Fruit fly (Drosophila melanogaster) whole organism, embryonic: ENCODE measurements around the gene Top3beta.
A peak's percentile ranks its signal among the peaks of the same experiment; 100 is the strongest.

ENCODE experiments used
- Atf3 ChIP-seq: fragments of 200-800 bp; sonication (Bioruptor generic); optimal IDR thresholded peaks from 3 replicates; lab custom pipeline; 2016; ENCODE audit warnings: missing biosample characterization, missing genetic modification characterization
- Atf6 ChIP-seq: fragments of 200-800 bp; sonication (Bioruptor generic); IDR thresholded peaks from 2 replicates; pipeline ENCODE4 v1.3.6; 2022; ENCODE audit warnings: missing biosample characterization, missing genetic modification characterization
- Bdp1 ChIP-seq: fragments of 200-800 bp; sonication (Bioruptor generic); optimal IDR thresholded peaks from 3 replicates; lab custom pipeline; 2016; ENCODE audit warnings: missing biosample characterization, missing genetic modification characterization
- Blimp-1 ChIP-seq: fragments of 200-800 bp; sonication (Bioruptor generic); optimal IDR thresholded peaks from 3 replicates; lab custom pipeline; 2018; ENCODE audit warnings: missing biosample characterization, missing genetic modification characterization, mild to moderate bottlenecking, moderate library complexity, missing genetic modification reagents
- CG12659 ChIP-seq: fragments of 200-800 bp; sonication (Bioruptor generic); optimal IDR thresholded peaks from 3 replicates; lab custom pipeline; 2017; ENCODE audit warnings: mild to moderate bottlenecking, missing biosample characterization, missing genetic modification reagents, missing genetic modification characterization
- CG12942 ChIP-seq: fragments of 200-800 bp; sonication (Bioruptor generic); optimal IDR thresholded peaks from 3 replicates; lab custom pipeline; 2016; ENCODE audit warnings: missing biosample characterization, missing genetic modification characterization
- CG16813 ChIP-seq: fragments of 200-800 bp; sonication (Bioruptor generic); IDR thresholded peaks from 3 replicates; pipeline ENCODE4 v1.3.6; 2022; ENCODE audit warnings: missing biosample characterization, missing genetic modification characterization; ENCODE audit not compliant: partially characterized antibody
- CG17328 ChIP-seq: fragments of 200-800 bp; sonication (Bioruptor generic); IDR thresholded peaks from 2 replicates; pipeline ENCODE4 v1.3.6; 2022; ENCODE audit warnings: missing biosample characterization, missing genetic modification characterization
- CG17359 ChIP-seq: fragments of 200-800 bp; sonication (Bioruptor generic); optimal IDR thresholded peaks from 3 replicates; lab custom pipeline; 2018; ENCODE audit warnings: missing biosample characterization, mild to moderate bottlenecking, missing genetic modification characterization, moderate library complexity
- CG1792 ChIP-seq: fragments of 200-800 bp; sonication (Bioruptor generic); optimal IDR thresholded peaks from 2 replicates; lab custom pipeline; 2016; ENCODE audit warnings: missing biosample characterization, missing genetic modification characterization
- CG18599 ChIP-seq: fragments of 200-800 bp; sonication (Bioruptor generic); optimal IDR thresholded peaks from 3 replicates; lab custom pipeline; 2017; ENCODE audit warnings: missing biosample characterization, missing genetic modification characterization, mild to moderate bottlenecking, moderate library complexity, missing genetic modification reagents
- CG18764 ChIP-seq: fragments of 200-800 bp; sonication (Bioruptor generic); optimal IDR thresholded peaks from 3 replicates; lab custom pipeline; 2016; ENCODE audit warnings: missing biosample characterization, missing genetic modification characterization
- CG2120 ChIP-seq: fragments of 200-800 bp; sonication (Bioruptor generic); optimal IDR thresholded peaks from 3 replicates; lab custom pipeline; 2016; ENCODE audit warnings: missing biosample characterization, missing genetic modification characterization
- CG2678 ChIP-seq: fragments of 200-800 bp; sonication (Bioruptor generic); optimal IDR thresholded peaks from 3 replicates; lab custom pipeline; 2019; ENCODE audit warnings: missing biosample characterization, mild to moderate bottlenecking, missing genetic modification characterization, moderate library complexity
- CG2889 ChIP-seq: fragments of 200-800 bp; sonication (Bioruptor generic); IDR thresholded peaks from 3 replicates; pipeline ENCODE4 v1.3.6; 2022; ENCODE audit warnings: missing biosample characterization, missing genetic modification characterization
- CG4854 ChIP-seq: fragments of 200-800 bp; sonication (Bioruptor generic); optimal IDR thresholded peaks from 2 replicates; lab custom pipeline; 2016; ENCODE audit warnings: missing biosample characterization, missing genetic modification characterization, inconsistent platforms
- CG7745 ChIP-seq: fragments of 200-800 bp; sonication (Bioruptor generic); optimal IDR thresholded peaks from 2 replicates; lab custom pipeline; 2018; ENCODE audit warnings: missing biosample characterization, mild to moderate bottlenecking, missing genetic modification characterization, moderate library complexity
- CG7928 ChIP-seq: fragments of 200-800 bp; sonication (Bioruptor generic); optimal IDR thresholded peaks from 2 replicates; lab custom pipeline; 2017; ENCODE audit warnings: missing biosample characterization, mild to moderate bottlenecking, missing genetic modification characterization
- CG8944 ChIP-seq: fragments of 200-800 bp; sonication (Bioruptor generic); optimal IDR thresholded peaks from 3 replicates; lab custom pipeline; 2016; ENCODE audit warnings: missing biosample characterization, missing genetic modification characterization
- Dek ChIP-seq: fragments of 200-800 bp; sonication (Bioruptor generic); optimal IDR thresholded peaks from 3 replicates; lab custom pipeline; 2019; ENCODE audit warnings: missing biosample characterization, mild to moderate bottlenecking, missing genetic modification characterization, moderate library complexity
- Doc2 ChIP-seq: fragments of 200-800 bp; sonication (Bioruptor generic); IDR thresholded peaks from 2 replicates; pipeline ENCODE4 v1.3.6; 2022; ENCODE audit warnings: missing biosample characterization, missing genetic modification characterization
- Ets65A ChIP-seq: fragments of 200-800 bp; sonication (Bioruptor generic); peaks from one replicate; lab custom pipeline; 2016; ENCODE audit warnings: missing biosample characterization, missing genetic modification characterization
- Hr51 ChIP-seq, 2 experiments: fragments of 200-800 bp; sonication (Bioruptor generic); optimal IDR thresholded peaks; 2 replicates in 1 of 2; 3 replicates in 1 of 2; lab custom pipeline; 2016 to 2018; ENCODE audit warnings: missing biosample characterization in 2 of 2, missing genetic modification characterization in 2 of 2, mild to moderate bottlenecking in 1 of 2, moderate library complexity in 1 of 2
- MBD-R2 ChIP-seq: fragments of 200-800 bp; sonication (Bioruptor generic); IDR thresholded peaks from 2 replicates; pipeline ENCODE4 v1.3.6; 2022; ENCODE audit warnings: missing biosample characterization, missing genetic modification characterization
- Oli ChIP-seq: fragments of 200-800 bp; sonication (Bioruptor generic); optimal IDR thresholded peaks from 2 replicates; lab custom pipeline; 2018; ENCODE audit warnings: missing biosample characterization, mild to moderate bottlenecking, missing genetic modification characterization, moderate library complexity
- Optix ChIP-seq: fragments of 200-800 bp; sonication (Bioruptor generic); IDR thresholded peaks from 3 replicates; pipeline ENCODE4 v1.3.6; 2022; ENCODE audit warnings: missing biosample characterization, missing genetic modification characterization
- Ravus ChIP-seq: fragments of 200-800 bp; sonication (Bioruptor generic); IDR thresholded peaks from 2 replicates; pipeline ENCODE4 v1.3.6; 2022; ENCODE audit warnings: missing biosample characterization, missing genetic modification characterization
- TFAM ChIP-seq: fragments of 200-800 bp; sonication (Bioruptor generic); optimal IDR thresholded peaks from 2 replicates; lab custom pipeline; 2017; ENCODE audit warnings: missing biosample characterization, missing genetic modification characterization, inconsistent platforms
- Trl ChIP-seq, 3 experiments: fragments of >200 bp in 2 of 3; fragments of 200-800 bp in 1 of 3; sonication (Bioruptor generic) in 1 of 3; optimal IDR thresholded peaks; 2 replicates in 1 of 3; 3 replicates in 2 of 3; lab custom pipeline; 2016 to 2017; ENCODE audit warnings: missing biosample characterization in 1 of 3, missing genetic modification characterization in 1 of 3
- Xbp1 ChIP-seq: fragments of 200-800 bp; sonication (Bioruptor generic); optimal IDR thresholded peaks from 3 replicates; lab custom pipeline; 2016; ENCODE audit warnings: missing biosample characterization, mild to moderate bottlenecking, missing genetic modification characterization
- bsh ChIP-seq, 2 experiments: fragments of 200-800 bp; sonication (Bioruptor generic); optimal IDR thresholded peaks; 2 replicates each; lab custom pipeline; 2017 to 2018; ENCODE audit warnings: mild to moderate bottlenecking in 2 of 2, missing biosample characterization in 2 of 2, missing genetic modification characterization in 2 of 2, moderate library complexity in 1 of 2
- eve ChIP-seq, 2 experiments: fragments of >200 bp; optimal IDR thresholded peaks; 2 replicates each; lab custom pipeline; 2017; ENCODE audit warnings: missing biosample characterization in 2 of 2, missing genetic modification characterization in 2 of 2
- fd64A ChIP-seq: fragments of 200-800 bp; sonication (Bioruptor generic); optimal IDR thresholded peaks from 3 replicates; lab custom pipeline; 2018; ENCODE audit warnings: missing biosample characterization, mild to moderate bottlenecking, missing genetic modification characterization
- fd96Cb ChIP-seq: fragments of 200-800 bp; sonication (Bioruptor generic); optimal IDR thresholded peaks from 2 replicates; lab custom pipeline; 2018; ENCODE audit warnings: missing biosample characterization, mild to moderate bottlenecking, missing genetic modification characterization, moderate library complexity
- grau ChIP-seq: fragments of 200-800 bp; optimal IDR thresholded peaks from 3 replicates; lab custom pipeline; 2019; ENCODE audit warnings: missing biosample characterization, mild to moderate bottlenecking, missing genetic modification characterization, moderate library complexity
- ind ChIP-seq: fragments of 200-800 bp; sonication (Bioruptor generic); optimal IDR thresholded peaks from 3 replicates; lab custom pipeline; 2016; ENCODE audit warnings: missing biosample characterization, missing genetic modification characterization
- klu ChIP-seq: fragments of 200-800 bp; sonication (Bioruptor generic); IDR thresholded peaks from 2 replicates; pipeline ENCODE4 v1.3.6; 2022; ENCODE audit warnings: missing biosample characterization, missing genetic modification characterization
- lab ChIP-seq: fragments of 200-800 bp; sonication (Bioruptor generic); optimal IDR thresholded peaks from 3 replicates; lab custom pipeline; 2017; ENCODE audit warnings: missing biosample characterization, missing genetic modification characterization, mild to moderate bottlenecking, moderate library complexity, missing genetic modification reagents
- nmo ChIP-seq: fragments of 200-800 bp; sonication (Bioruptor generic); optimal IDR thresholded peaks from 2 replicates; lab custom pipeline; 2018; ENCODE audit warnings: missing biosample characterization, mild to moderate bottlenecking, missing genetic modification characterization, moderate library complexity
- pan ChIP-seq, 4 experiments: fragments of >200 bp in 3 of 4; fragments of 200-800 bp in 1 of 4; sonication (Bioruptor generic) in 1 of 4; optimal IDR thresholded peaks in 3 of 4; IDR thresholded peaks in 1 of 4; 2 replicates each; pipeline versions ENCODE4 v1.3.6 to Lab custom; 2017 to 2022; ENCODE audit warnings: missing biosample characterization in 2 of 4, missing genetic modification characterization in 2 of 4, mixed read lengths in 1 of 4
- rib ChIP-seq: fragments of 200-800 bp; sonication (Bioruptor generic); IDR thresholded peaks from 2 replicates; pipeline ENCODE4 v1.3.6; 2022; ENCODE audit warnings: missing biosample characterization, missing genetic modification characterization
- scrt ChIP-seq: fragments of 200-800 bp; sonication (Bioruptor generic); optimal IDR thresholded peaks from 2 replicates; lab custom pipeline; 2018; ENCODE audit warnings: missing biosample characterization, mild to moderate bottlenecking, missing genetic modification characterization, moderate library complexity
- sob ChIP-seq: fragments of 200-800 bp; sonication (Bioruptor generic); IDR thresholded peaks from 2 replicates; pipeline ENCODE4 v1.3.6; 2022; ENCODE audit warnings: missing biosample characterization, missing genetic modification characterization
- sqz ChIP-seq: fragments of 200-800 bp; sonication (Bioruptor generic); optimal IDR thresholded peaks from 3 replicates; lab custom pipeline; 2018; ENCODE audit warnings: missing biosample characterization, mild to moderate bottlenecking, missing genetic modification characterization
- tna ChIP-seq: fragments of 200-800 bp; sonication (Bioruptor generic); IDR thresholded peaks from 2 replicates; pipeline ENCODE4 v1.3.6; 2022; ENCODE audit warnings: missing biosample characterization, missing genetic modification characterization; ENCODE audit not compliant: partially characterized antibody
- twi ChIP-seq: fragments of 200-800 bp; optimal IDR thresholded peaks from 2 replicates; lab custom pipeline; 2019; ENCODE audit warnings: missing biosample characterization, mild to moderate bottlenecking, missing genetic modification characterization, moderate library complexity
- unpg ChIP-seq: fragments of 200-800 bp; sonication (Bioruptor generic); optimal IDR thresholded peaks from 3 replicates; lab custom pipeline; 2018; ENCODE audit warnings: missing biosample characterization, mild to moderate bottlenecking, missing genetic modification characterization, moderate library complexity
- vnd ChIP-seq: fragments of 200-800 bp; sonication (Bioruptor generic); IDR thresholded peaks from 3 replicates; pipeline ENCODE4 v1.3.6; 2022; ENCODE audit warnings: missing biosample characterization, missing genetic modification characterization; ENCODE audit not compliant: partially characterized antibody
- zfh1 ChIP-seq: fragments of 200-800 bp; sonication (Bioruptor generic); IDR thresholded peaks from 3 replicates; pipeline ENCODE4 v1.3.6; 2022; ENCODE audit warnings: missing biosample characterization, missing genetic modification characterization

Top3beta gene

DNA sequence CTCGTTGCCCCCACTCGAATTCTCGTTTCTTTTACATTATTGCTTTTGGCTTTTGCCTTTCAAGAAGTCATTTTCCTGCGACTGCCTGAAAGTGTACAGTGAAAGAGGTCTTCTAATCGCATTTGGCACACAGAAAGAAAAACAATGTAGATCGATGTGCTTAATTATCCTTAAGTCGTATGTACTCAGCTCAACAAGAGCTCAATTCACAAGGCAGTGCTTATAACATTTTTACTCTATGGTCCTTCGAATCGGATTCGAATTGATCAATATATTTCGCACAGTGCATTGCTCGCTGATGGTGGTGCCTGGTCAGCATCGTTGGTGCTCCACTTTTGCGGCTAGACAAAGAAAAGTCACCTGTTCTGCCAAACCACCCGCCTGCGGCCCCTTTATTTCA is 22.6 kb upstream of the Top3beta start (continued):
- TF ChIP-seq unpg (GFP tag; lab: Kevin White, UChicago) = peak; percentile 19
- no peak for TF ChIP-seq CG2889 (GFP tag; lab: Robert Waterston, UW)
- TF ChIP-seq CG16813 (GFP tag; lab: Robert Waterston, UW) = no peak
- TF ChIP-seq CG1792 (GFP tag; lab: Kevin White, UChicago) = peak; percentile 8
- no peak for TF ChIP-seq CG7928 (GFP tag; lab: Kevin White, UChicago)
- 0 out of 3 replicates have a peak, but pooled peaks have one; percentile 22 for TF ChIP-seq zfh1 (GFP tag; lab: Robert Waterston, UW)
- TF ChIP-seq tna = no peak
- peak; percentile 47 for TF ChIP-seq CG2678 (tag; lab: Kevin White, UChicago)
- TF ChIP-seq CG18764 = no peak
- peak in 1 of 2 experiments; percentile 46 for TF ChIP-seq Hr51 (GFP tag; optimal IDR thresholded peaks at IDR 0.05; lab: Kevin White, UChicago)
- TF ChIP-seq rib (GFP tag; lab: Robert Waterston, UW) = no peak
- TF ChIP-seq Oli (tag; lab: Kevin White, UChicago) = peak; percentile 6
- TF ChIP-seq pan (optimal IDR thresholded peaks at IDR 0.05; lab: Kevin White, UChicago) = no peak
- TF ChIP-seq pan (GFP tag; optimal IDR thresholded peaks at IDR 0.05 in 1 of 2, IDR thresholded peaks at IDR 0.05 in 1 of 2) = peak in 1 of 2 experiments; percentile 54
- TF ChIP-seq CG12942 (GFP tag; lab: Kevin White, UChicago) = no peak
- no peak for TF ChIP-seq Trl (optimal IDR thresholded peaks at IDR 0.05; lab: Kevin White, UChicago)
- peak; percentile 11 for TF ChIP-seq Trl (GFP tag; optimal IDR thresholded peaks at IDR 0.05; lab: Kevin White, UChicago)
- no peak for TF ChIP-seq Ravus (GFP tag; lab: Robert Waterston, UW)
- TF ChIP-seq TFAM (GFP tag; lab: Kevin White, UChicago) = no peak
- peak; percentile 5 for TF ChIP-seq Blimp-1 (GFP tag; lab: Kevin White, UChicago)
- no peak for TF ChIP-seq CG4854
- no peak for TF ChIP-seq twi (tag; lab: Kevin White, UChicago)
- peak; percentile 48 for TF ChIP-seq lab (GFP tag; lab: Kevin White, UChicago)
- peak; percentile 32 for TF ChIP-seq CG2120 (GFP tag; lab: Kevin White, UChicago)
- TF ChIP-seq Doc2 (GFP tag; lab: Robert Waterston, UW) = no peak
- TF ChIP-seq grau (tag; lab: Kevin White, UChicago) = peak; percentile 31
- TF ChIP-seq CG17359 (tag; lab: Kevin White, UChicago) = peak; percentile 42
- no peak for TF ChIP-seq klu (GFP tag; lab: Robert Waterston, UW)
- peak; percentile 9 for TF ChIP-seq Xbp1 (GFP tag; lab: Kevin White, UChicago)
- TF ChIP-seq Ets65A (GFP tag; lab: Kevin White, UChicago) = peak; percentile 94
- no peak for TF ChIP-seq fd64A
- TF ChIP-seq sqz (GFP tag; lab: Kevin White, UChicago) = no peak
- peak in 1 of 2 experiments; percentile 57 for TF ChIP-seq eve (GFP tag; optimal IDR thresholded peaks at IDR 0.05; lab: Kevin White, UChicago)
- peak; percentile 31 for TF ChIP-seq ind (GFP tag; lab: Kevin White, UChicago)
- TF ChIP-seq CG8944 (GFP tag; lab: Kevin White, UChicago) = no peak
- TF ChIP-seq CG7745 = no peak
- TF ChIP-seq Bdp1 (GFP tag; lab: Kevin White, UChicago) = no peak
- peak; percentile 29 for TF ChIP-seq fd96Cb (tag; lab: Kevin White, UChicago)
- TF ChIP-seq CG17328 = peak; percentile 32; the same call in 1 of the 2 replicates
- no peak for TF ChIP-seq MBD-R2 (GFP tag; lab: Robert Waterston, UW)
- TF ChIP-seq CG12659 (GFP tag; lab: Kevin White, UChicago) = no peak
- TF ChIP-seq Dek = no peak
- peak; percentile 5 for TF ChIP-seq scrt
- 0 out of 3 replicates have a peak, but pooled peaks have one; percentile 19 for TF ChIP-seq Optix (GFP tag; lab: Robert Waterston, UW)
- no peak for TF ChIP-seq vnd (GFP tag; lab: Robert Waterston, UW)
- TF ChIP-seq nmo = peak; percentile 19
- peak; percentile 19 for TF ChIP-seq Atf3 (GFP tag; lab: Kevin White, UChicago)
- TF ChIP-seq CG18599 = peak; percentile 49
- peak in 1 of 2 experiments; percentile 36 for TF ChIP-seq bsh (GFP tag; optimal IDR thresholded peaks at IDR 0.05; lab: Kevin White, UChicago)
- TF ChIP-seq sob (GFP tag; lab: Robert Waterston, UW) = no peak
- TF ChIP-seq Atf6 = no peak
